Worm (Caenorhabditis elegans) whole organism, L4 larva: ENCODE data around the gene K03B4.6.

Experiments used
- D1046.2 ChIP-seq: fragments of 200-800 bp; sonication (Bioruptor generic); IDR thresholded peaks from 2 replicates; pipeline ENCODE4 v1.3.6; 2022; ENCODE audit warnings: missing genetic modification characterization, missing compliant biosample characterization
- F26F4.8 ChIP-seq: fragments of 200-800 bp; sonication (Bioruptor generic); conservative IDR thresholded peaks from 2 replicates; pipeline ENCODE4 v1.3.6; 2022; ENCODE audit warnings: missing genetic modification characterization, missing compliant biosample characterization
- F44E2.7 ChIP-seq: fragments of 200-800 bp; sonication (Bioruptor generic); IDR thresholded peaks from 2 replicates; pipeline ENCODE4 v2.1.2; 2022; ENCODE audit warnings: missing genetic modification characterization, missing compliant biosample characterization
- F49E8.2 ChIP-seq: sonication (generic microtip); optimal IDR thresholded peaks from 2 replicates; lab custom pipeline; 2016; ENCODE audit warnings: missing compliant biosample characterization, mild to moderate bottlenecking, missing genetic modification characterization, borderline replicate concordance
- R02D3.7 ChIP-seq: fragments of 150-350 bp; sonication (generic microtip); optimal IDR thresholded peaks from 3 replicates; lab custom pipeline; 2014; ENCODE audit warnings: missing biosample characterization, missing genetic modification characterization
- T26A8.4 ChIP-seq: fragments of 200-800 bp; sonication (Bioruptor generic); IDR thresholded peaks from 2 replicates; pipeline ENCODE4 v1.3.6; 2022; ENCODE audit warnings: missing genetic modification characterization, missing compliant biosample characterization
- ZK546.5 ChIP-seq, 2 experiments: sonication (generic microtip); optimal IDR thresholded peaks; 2 replicates each; lab custom pipeline; 2017; ENCODE audit warnings: missing biosample characterization in 2 of 2, missing genetic modification characterization in 2 of 2
- ama-1 ChIP-seq: fragments of 150-350 bp; optimal IDR thresholded peaks from 2 replicates; lab custom pipeline; 2014; ENCODE audit warnings: inconsistent platforms, mixed read lengths
- arid-1 ChIP-seq: fragments of 200-800 bp; sonication (Bioruptor generic); conservative IDR thresholded peaks from 2 replicates; pipeline ENCODE4 v1.3.6; 2022; ENCODE audit warnings: missing genetic modification reagents, missing genetic modification characterization, missing compliant biosample characterization
- ceh-20 ChIP-seq: fragments of 200-800 bp; sonication (Bioruptor generic); IDR thresholded peaks from 2 replicates; pipeline ENCODE4 v1.3.6; 2022; ENCODE audit warnings: missing genetic modification reagents, missing genetic modification characterization, missing compliant biosample characterization
- ceh-28 ChIP-seq: fragments of 150-350 bp; optimal IDR thresholded peaks from 2 replicates; lab custom pipeline; 2014; ENCODE audit warnings: missing biosample characterization, missing genetic modification reagents, missing genetic modification characterization
- ceh-62 ChIP-seq: sonication (generic microtip); optimal IDR thresholded peaks from 2 replicates; lab custom pipeline; 2017; ENCODE audit warnings: missing biosample characterization, missing genetic modification characterization
- ceh-82 ChIP-seq: sonication (generic microtip); optimal IDR thresholded peaks from 2 replicates; lab custom pipeline; 2017; ENCODE audit warnings: missing biosample characterization, missing genetic modification characterization
- cey-2 ChIP-seq: sonication (generic microtip); optimal IDR thresholded peaks from 3 replicates; lab custom pipeline; 2017; ENCODE audit warnings: missing genetic modification characterization, mild to moderate bottlenecking, missing compliant biosample characterization, antibody characterized with exemption, borderline replicate concordance; ENCODE audit not compliant: insufficient read depth
- daf-12 ChIP-seq: fragments of 150-350 bp; optimal IDR thresholded peaks from 2 replicates; lab custom pipeline; 2014; ENCODE audit warnings: missing biosample characterization, missing genetic modification reagents, missing genetic modification characterization
- daf-19 ChIP-seq: fragments of 200-800 bp; sonication (Bioruptor generic); conservative IDR thresholded peaks from 2 replicates; pipeline ENCODE4 v1.3.6; 2022; ENCODE audit warnings: missing genetic modification characterization, missing compliant biosample characterization
- dmd-9 ChIP-seq: fragments of 200-800 bp; sonication (Bioruptor generic); IDR thresholded peaks from 2 replicates; pipeline ENCODE4 v1.3.6; 2022; ENCODE audit warnings: missing genetic modification reagents, missing genetic modification characterization, missing compliant biosample characterization
- duxl-1 ChIP-seq: sonication (generic microtip); optimal IDR thresholded peaks from 2 replicates; lab custom pipeline; 2016; ENCODE audit warnings: mild to moderate bottlenecking, missing genetic modification characterization, moderate library complexity, missing compliant biosample characterization; ENCODE audit not compliant: poor library complexity
- egl-27 ChIP-seq: sonication (generic microtip); optimal IDR thresholded peaks from 3 replicates; lab custom pipeline; 2017; ENCODE audit warnings: missing biosample characterization, missing genetic modification reagents, missing genetic modification characterization
- egl-43 ChIP-seq: fragments of 200-800 bp; sonication (Bioruptor generic); IDR thresholded peaks from 2 replicates; pipeline ENCODE4 v1.3.6; 2022; ENCODE audit warnings: missing genetic modification reagents, missing genetic modification characterization, missing compliant biosample characterization
- fos-1 ChIP-seq: fragments of 150-350 bp; optimal IDR thresholded peaks from 2 replicates; lab custom pipeline; 2014; ENCODE audit warnings: missing biosample characterization, missing genetic modification characterization
- gei-8 ChIP-seq: fragments of 200-800 bp; sonication (Bioruptor generic); optimal IDR thresholded peaks from 2 replicates; lab custom pipeline; 2018; ENCODE audit warnings: mild to moderate bottlenecking, missing genetic modification characterization, missing compliant biosample characterization
- hif-1 ChIP-seq, 2 experiments: sonication (generic microtip); optimal IDR thresholded peaks; 2 replicates each; lab custom pipeline; 2016 to 2017; ENCODE audit warnings: missing compliant biosample characterization in 2 of 2, missing genetic modification characterization in 2 of 2, missing genetic modification reagents in 2 of 2, missing genotype in 2 of 2, mild to moderate bottlenecking in 1 of 2
- hmg-1.1 ChIP-seq: fragments of 200-800 bp; sonication (Bioruptor generic); IDR thresholded peaks from 2 replicates; pipeline ENCODE4 v1.3.6; 2022; ENCODE audit warnings: missing genetic modification reagents, missing genetic modification characterization, missing compliant biosample characterization
- jun-1 ChIP-seq: fragments of 150-350 bp; optimal IDR thresholded peaks from 2 replicates; lab custom pipeline; 2014; ENCODE audit warnings: missing biosample characterization, missing genetic modification reagents, missing genetic modification characterization
- lim-7 ChIP-seq: fragments of 200-800 bp; sonication (Bioruptor generic); IDR thresholded peaks from 2 replicates; pipeline ENCODE4 v1.3.6; 2022; ENCODE audit warnings: missing genetic modification characterization, missing compliant biosample characterization
- lin-1 ChIP-seq: fragments of 200-800 bp; sonication (Bioruptor generic); IDR thresholded peaks from 2 replicates; pipeline ENCODE4 v1.3.6; 2022; ENCODE audit warnings: missing genetic modification reagents, missing genetic modification characterization, missing compliant biosample characterization
- lin-13 ChIP-seq: fragments of 150-350 bp; optimal IDR thresholded peaks from 2 replicates; lab custom pipeline; 2014; ENCODE audit warnings: missing biosample characterization, missing genetic modification reagents, missing genetic modification characterization
- lin-38 ChIP-seq: fragments of 200-800 bp; sonication (Bioruptor generic); IDR thresholded peaks from 2 replicates; pipeline ENCODE4 v1.3.6; 2022; ENCODE audit warnings: missing genetic modification reagents, missing genetic modification characterization, missing compliant biosample characterization
- lin-39 ChIP-seq: fragments of 150-350 bp; optimal IDR thresholded peaks from 2 replicates; lab custom pipeline; 2014; ENCODE audit warnings: missing biosample characterization, missing genetic modification reagents, missing genetic modification characterization
- madf-5 ChIP-seq, 2 experiments: fragments of 200-800 bp; sonication (Bioruptor generic); IDR thresholded peaks; 2 replicates each; pipeline ENCODE4 v1.3.6; 2022; ENCODE audit warnings: missing compliant biosample characterization in 2 of 2, missing genetic modification characterization in 2 of 2
- madf-9 ChIP-seq: fragments of 200-800 bp; sonication (Bioruptor generic); conservative IDR thresholded peaks from 2 replicates; pipeline ENCODE4 v1.3.6; 2022; ENCODE audit warnings: missing genetic modification reagents, missing genetic modification characterization, missing compliant biosample characterization
- mep-1 ChIP-seq: fragments of 150-350 bp; sonication (generic microtip); optimal IDR thresholded peaks from 3 replicates; lab custom pipeline; 2014; ENCODE audit warnings: missing biosample characterization, missing genetic modification characterization
- mes-2 ChIP-seq: sonication (generic microtip); optimal IDR thresholded peaks from 2 replicates; lab custom pipeline; 2016; ENCODE audit warnings: missing genotype, mild to moderate bottlenecking, missing genetic modification characterization, missing compliant biosample characterization; ENCODE audit not compliant: poor library complexity, severe bottlenecking
- mxl-2 ChIP-seq: fragments of 200-800 bp; sonication (Bioruptor generic); conservative IDR thresholded peaks from 2 replicates; pipeline ENCODE4 v1.3.6; 2022; ENCODE audit warnings: missing genetic modification reagents, missing genetic modification characterization, missing compliant biosample characterization
- nhr-102 ChIP-seq: sonication (generic microtip); optimal IDR thresholded peaks from 2 replicates; lab custom pipeline; 2016; ENCODE audit warnings: mild to moderate bottlenecking, missing genetic modification characterization, moderate library complexity, missing compliant biosample characterization
- nhr-28 ChIP-seq: fragments of 150-350 bp; optimal IDR thresholded peaks from 2 replicates; lab custom pipeline; 2014; ENCODE audit warnings: missing biosample characterization, missing genetic modification characterization
- nhr-41 ChIP-seq: fragments of 200-800 bp; sonication (Bioruptor generic); IDR thresholded peaks from 2 replicates; pipeline ENCODE4 v1.3.6; 2022; ENCODE audit warnings: missing genetic modification reagents, missing genetic modification characterization, missing compliant biosample characterization
- nhr-77 ChIP-seq: fragments of 150-350 bp; optimal IDR thresholded peaks from 2 replicates; lab custom pipeline; 2014; ENCODE audit warnings: missing biosample characterization, missing genetic modification characterization
- pha-4 ChIP-seq, 2 experiments: fragments of 150-350 bp in 1 of 2; fragments of 200-800 bp in 1 of 2; sonication (Bioruptor generic) in 1 of 2; IDR thresholded peaks in 1 of 2; optimal IDR thresholded peaks in 1 of 2; 2 replicates each; pipeline versions ENCODE4 v1.3.6 to Lab custom; 2014 to 2022; ENCODE audit warnings: missing genetic modification characterization in 2 of 2, missing genetic modification reagents in 2 of 2, missing biosample characterization in 1 of 2, missing compliant biosample characterization in 1 of 2
- php-3 ChIP-seq: fragments of 200-800 bp; sonication (Bioruptor generic); IDR thresholded peaks from 2 replicates; pipeline ENCODE4 v1.3.6; 2022; ENCODE audit warnings: missing genetic modification reagents, missing genetic modification characterization, missing compliant biosample characterization
- saeg-2 ChIP-seq: fragments of 200-800 bp; sonication (Bioruptor generic); IDR thresholded peaks from 2 replicates; pipeline ENCODE4 v1.3.6; 2022; ENCODE audit warnings: missing genetic modification reagents, missing genetic modification characterization, missing compliant biosample characterization
- sdz-12 ChIP-seq: fragments of 200-800 bp; sonication (Bioruptor generic); optimal IDR thresholded peaks from 2 replicates; lab custom pipeline; 2018; ENCODE audit warnings: mild to moderate bottlenecking, missing genetic modification characterization, missing compliant biosample characterization
- skn-1 ChIP-seq: fragments of 150-350 bp; optimal IDR thresholded peaks from 2 replicates; lab custom pipeline; 2014; ENCODE audit warnings: missing biosample characterization, missing genetic modification characterization
- snpc-1.2 ChIP-seq: fragments of 200-800 bp; sonication (Bioruptor generic); IDR thresholded peaks from 2 replicates; pipeline ENCODE4 v1.3.6; 2022; ENCODE audit warnings: missing genetic modification reagents, missing genetic modification characterization, missing compliant biosample characterization
- spr-1 ChIP-seq: sonication (generic microtip); optimal IDR thresholded peaks from 2 replicates; lab custom pipeline; 2016; ENCODE audit warnings: mild to moderate bottlenecking, missing genetic modification characterization, missing compliant biosample characterization
- tra-1 ChIP-seq: fragments of 200-800 bp; sonication (Bioruptor generic); IDR thresholded peaks from 2 replicates; pipeline ENCODE4 v1.3.6; 2022; ENCODE audit warnings: missing genetic modification reagents, missing genetic modification characterization, missing compliant biosample characterization
- unc-39 ChIP-seq: sonication (generic microtip); optimal IDR thresholded peaks from 2 replicates; lab custom pipeline; 2017; ENCODE audit warnings: missing biosample characterization, missing genetic modification characterization
- vab-7 ChIP-seq: fragments of 200-800 bp; sonication (Bioruptor generic); IDR thresholded peaks from 2 replicates; pipeline ENCODE4 v1.3.6; 2022; ENCODE audit warnings: missing genetic modification reagents, missing genetic modification characterization, missing compliant biosample characterization
- zip-2 ChIP-seq: fragments of 150-350 bp; optimal IDR thresholded peaks from 2 replicates; lab custom pipeline; 2014; ENCODE audit warnings: missing biosample characterization, missing genetic modification characterization
- ztf-7 ChIP-seq: fragments of 150-350 bp; optimal IDR thresholded peaks from 2 replicates; lab custom pipeline; 2014; ENCODE audit warnings: missing biosample characterization, missing genetic modification characterization

Gene K03B4.6

ce11 chrV:4628517-4628930 lies 47.5 kb downstream of the K03B4.6 start, which contains the start of gene pmt-2 (continued):
- TF ChIP-seq ceh-20 (GFP tag; lab: Robert Waterston, UW) (no peak), F26F4.8 (no peak), madf-9 (no peak), daf-12 (tag; lab: Kevin White, UChicago) (no peak), T26A8.4 (GFP tag; lab: Robert Waterston, UW) (peak; percentile 51; the same call in 1 of the 2 replicates), skn-1 (tag; lab: Kevin White, UChicago) (no peak), nhr-41 (GFP tag; lab: Robert Waterston, UW) (no peak), F49E8.2 (tag; lab: Kevin White, UChicago) (no peak), ceh-82 (no peak), egl-27 (no peak), daf-19 (GFP tag; lab: Robert Waterston, UW) (no peak), hmg-1.1 (no peak), madf-5 (GFP tag; IDR thresholded peaks at IDR 0.05; lab: Robert Waterston, UW) (no peak), lin-13 (GFP tag; lab: Kevin White, UChicago) (no peak), D1046.2 (no peak), lin-39 (tag; lab: Kevin White, UChicago) (no peak), ztf-7 (tag; lab: Kevin White, UChicago) (no peak), jun-1 (tag; lab: Kevin White, UChicago) (no peak), vab-7 (GFP tag; lab: Robert Waterston, UW) (no peak), tra-1 (GFP tag; lab: Robert Waterston, UW) (no peak), gei-8 (GFP tag; lab: Kevin White, UChicago) (no peak), egl-43 (GFP tag; lab: Robert Waterston, UW) (no peak), ceh-62 (tag; lab: Kevin White, UChicago) (no peak), F44E2.7 (GFP tag; lab: Robert Waterston, UW) (no peak), ZK546.5 (tag; optimal IDR thresholded peaks at IDR 0.05; lab: Kevin White, UChicago) (no peak), duxl-1 (tag; lab: Kevin White, UChicago) (no peak), php-3 (GFP tag; lab: Robert Waterston, UW) (0 out of 2 replicates have a peak, but pooled peaks have one; percentile 6), lim-7 (GFP tag; lab: Robert Waterston, UW) (no peak), ceh-28 (tag; lab: Kevin White, UChicago) (no peak), lin-38 (GFP tag; lab: Robert Waterston, UW) (peak; percentile 7; the same call in 1 of the 2 replicates), lin-1 (GFP tag; lab: Robert Waterston, UW) (no peak), cey-2 (tag; lab: Kevin White, UChicago) (no peak), hif-1 (tag; optimal IDR thresholded peaks at IDR 0.05; lab: Kevin White, UChicago) (no peak), fos-1 (tag; lab: Kevin White, UChicago) (no peak), snpc-1.2 (GFP tag; lab: Robert Waterston, UW) (no peak), spr-1 (tag; lab: Kevin White, UChicago) (no peak), arid-1 (GFP tag; lab: Robert Waterston, UW) (no peak), mep-1 (tag; lab: Kevin White, UChicago) (peak; percentile 50), R02D3.7 (no peak), sdz-12 (GFP tag; lab: Kevin White, UChicago) (no peak), dmd-9 (GFP tag; lab: Robert Waterston, UW) (no peak), nhr-28 (tag; lab: Kevin White, UChicago) (peak; percentile 63), unc-39 (tag; lab: Kevin White, UChicago) (no peak), mxl-2 (GFP tag; lab: Robert Waterston, UW) (no peak), zip-2 (tag; lab: Kevin White, UChicago) (no peak), saeg-2 (no peak), nhr-77 (tag; lab: Kevin White, UChicago) (no peak), pha-4 (GFP tag; IDR thresholded peaks at IDR 0.05; lab: Robert Waterston, UW) (no peak), pha-4 (tag; optimal IDR thresholded peaks at IDR 0.05; lab: Kevin White, UChicago) (no peak), mes-2 (tag; lab: Kevin White, UChicago) (peak; percentile 15), ama-1 (lab: Kevin White, UChicago) (peak; percentile 19), nhr-102 (no peak)
